Worm (Caenorhabditis elegans): Measurements from ENCODE around the gene K07C11.10.

DNA sequence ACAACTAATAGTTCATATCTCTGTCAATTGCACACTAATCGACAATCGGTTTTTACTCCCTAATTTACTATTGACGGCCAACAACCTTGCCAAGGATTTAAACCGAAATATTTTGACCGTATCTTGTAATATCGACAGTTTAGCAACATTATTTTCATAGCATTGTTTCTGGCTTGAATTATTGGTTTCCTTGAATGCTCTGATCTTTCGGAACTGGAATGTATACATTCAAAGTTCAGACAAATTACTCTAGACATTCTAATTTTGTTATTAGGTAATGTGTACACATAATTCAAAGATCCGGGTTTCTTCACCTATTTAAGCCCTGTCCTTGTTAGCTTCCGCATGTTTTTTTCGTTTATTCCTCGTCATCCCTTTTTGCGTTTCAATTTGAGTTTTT is 37.2 kb upstream of the K07C11.10 start, which contains the start of gene C16D9.9:
- no peak for TF ChIP-seq sea-2 (GFP tag; optimal IDR thresholded peaks at IDR 0.05)
- TF ChIP-seq snpc-4 (tag; optimal IDR thresholded peaks at IDR 0.05): no peak

Measured in whole organism, L3 larva.